Fruit fly (Drosophila melanogaster) whole organism, embryonic: Measurements from ENCODE around the gene CG4301.

ENCODE experiments used
- CG12659 ChIP-seq: fragments of 200-800 bp; sonication (Bioruptor generic); optimal IDR thresholded peaks from 3 replicates; lab custom pipeline; 2017; ENCODE audit warnings: mild to moderate bottlenecking, missing biosample characterization, missing genetic modification reagents, missing genetic modification characterization
- CG13296 ChIP-seq: fragments of 200-800 bp; sonication (Bioruptor generic); optimal IDR thresholded peaks from 3 replicates; lab custom pipeline; 2018; ENCODE audit warnings: missing biosample characterization, mild to moderate bottlenecking, missing genetic modification characterization
- CG14050 ChIP-seq: fragments of 200-800 bp; sonication (Bioruptor generic); IDR thresholded peaks from 3 replicates; pipeline ENCODE4 v1.3.6; 2022; ENCODE audit warnings: missing biosample characterization, missing genetic modification characterization
- CG1647 ChIP-seq: fragments of 200-800 bp; sonication (Bioruptor generic); optimal IDR thresholded peaks from 3 replicates; lab custom pipeline; 2016; ENCODE audit warnings: missing biosample characterization, missing genetic modification characterization
- CG17802 ChIP-seq: fragments of 200-800 bp; sonication (Bioruptor generic); optimal IDR thresholded peaks from 2 replicates; lab custom pipeline; 2018; ENCODE audit warnings: missing biosample characterization, mild to moderate bottlenecking, missing genetic modification characterization, moderate library complexity
- CG17829 ChIP-seq: fragments of 200-800 bp; optimal IDR thresholded peaks from 2 replicates; lab custom pipeline; 2019; ENCODE audit warnings: missing biosample characterization, mild to moderate bottlenecking, missing genetic modification characterization, moderate library complexity
- CG34422 ChIP-seq: fragments of 200-800 bp; sonication (Bioruptor generic); IDR thresholded peaks from 3 replicates; pipeline ENCODE4 v1.3.6; 2022; ENCODE audit warnings: missing biosample characterization, missing genetic modification characterization
- CG3726 ChIP-seq: fragments of 200-800 bp; sonication (Bioruptor generic); IDR thresholded peaks from 3 replicates; pipeline ENCODE4, ENCODE4 v1.3.6; 2022; ENCODE audit warnings: missing biosample characterization, missing genetic modification characterization
- CG3847 ChIP-seq: fragments of 200-800 bp; sonication (Bioruptor generic); IDR thresholded peaks from 2 replicates; pipeline ENCODE4 v1.3.6; 2022; ENCODE audit warnings: missing biosample characterization, missing genetic modification characterization
- CG4404 ChIP-seq: fragments of 200-800 bp; sonication (Bioruptor generic); IDR thresholded peaks from 2 replicates; pipeline ENCODE4 v1.3.6; 2022; ENCODE audit warnings: missing biosample characterization, missing genetic modification characterization
- CG5953 ChIP-seq: fragments of 200-800 bp; sonication (Bioruptor generic); IDR thresholded peaks from 2 replicates; pipeline ENCODE4 v1.3.6; 2022; ENCODE audit warnings: missing biosample characterization, missing genetic modification characterization
- CG6791 ChIP-seq: fragments of 200-800 bp; sonication (Bioruptor generic); IDR thresholded peaks from 3 replicates; pipeline ENCODE4 v1.3.6; 2022; ENCODE audit warnings: missing biosample characterization, missing genetic modification characterization; ENCODE audit not compliant: partially characterized antibody
- CG7745 ChIP-seq: fragments of 200-800 bp; sonication (Bioruptor generic); optimal IDR thresholded peaks from 2 replicates; lab custom pipeline; 2018; ENCODE audit warnings: missing biosample characterization, mild to moderate bottlenecking, missing genetic modification characterization, moderate library complexity
- CG7786 ChIP-seq: fragments of 200-800 bp; sonication (Bioruptor generic); optimal IDR thresholded peaks from 2 replicates; lab custom pipeline; 2016; ENCODE audit warnings: missing biosample characterization, missing genetic modification characterization
- CG7839 ChIP-seq: fragments of 200-800 bp; sonication (Bioruptor generic); optimal IDR thresholded peaks from 3 replicates; lab custom pipeline; 2018; ENCODE audit warnings: missing biosample characterization, mild to moderate bottlenecking, missing genetic modification characterization, moderate library complexity
- CG8089 ChIP-seq: fragments of 200-800 bp; sonication (Bioruptor generic); optimal IDR thresholded peaks from 3 replicates; lab custom pipeline; 2016; ENCODE audit warnings: missing biosample characterization, missing genetic modification characterization
- CG8359 ChIP-seq: fragments of 200-800 bp; sonication (Bioruptor generic); optimal IDR thresholded peaks from 2 replicates; lab custom pipeline; 2017; ENCODE audit warnings: missing biosample characterization, mild to moderate bottlenecking, missing genetic modification characterization, borderline replicate concordance
- CG8478 ChIP-seq: fragments of >200 bp; optimal IDR thresholded peaks from 2 replicates; lab custom pipeline; 2018
- CrebB ChIP-seq: fragments of 200-800 bp; sonication (Bioruptor generic); optimal IDR thresholded peaks from 3 replicates; lab custom pipeline; 2018; ENCODE audit warnings: missing biosample characterization, mild to moderate bottlenecking, missing genetic modification characterization
- Gsc ChIP-seq: fragments of 200-800 bp; sonication (Bioruptor generic); IDR thresholded peaks from 2 replicates; pipeline ENCODE4 v1.3.6; 2022; ENCODE audit warnings: missing biosample characterization, missing genetic modification characterization
- HmgD ChIP-seq: fragments of 200-800 bp; sonication (Bioruptor generic); optimal IDR thresholded peaks from 3 replicates; lab custom pipeline; 2016; ENCODE audit warnings: missing biosample characterization, missing genetic modification characterization
- Hmx ChIP-seq: fragments of 200-800 bp; sonication (Bioruptor generic); optimal IDR thresholded peaks from 2 replicates; lab custom pipeline; 2016; ENCODE audit warnings: missing biosample characterization, missing genetic modification characterization
- Nf-YC ChIP-seq: fragments of 200-800 bp; optimal IDR thresholded peaks from 3 replicates; lab custom pipeline; 2019; ENCODE audit warnings: missing biosample characterization, mild to moderate bottlenecking, missing genetic modification characterization, moderate library complexity
- Pdp1 ChIP-seq, 2 experiments: fragments of 200-800 bp; sonication (Bioruptor generic); optimal IDR thresholded peaks; 3 replicates each; lab custom pipeline; 2016; ENCODE audit warnings: missing biosample characterization in 2 of 2, missing genetic modification characterization in 2 of 2, mild to moderate bottlenecking in 1 of 2, moderate library complexity in 1 of 2
- Spps ChIP-seq: fragments of 200-800 bp; sonication (Bioruptor generic); optimal IDR thresholded peaks from 2 replicates; lab custom pipeline; 2018; ENCODE audit warnings: missing biosample characterization, mild to moderate bottlenecking, missing genetic modification characterization
- Sry-β ChIP-seq: fragments of 200-800 bp; sonication (Bioruptor generic); optimal IDR thresholded peaks from 2 replicates; lab custom pipeline; 2018; ENCODE audit warnings: missing biosample characterization, mild to moderate bottlenecking, missing genetic modification characterization, moderate library complexity
- Stat92E ChIP-seq, 3 experiments: fragments of >200 bp in 2 of 3; fragments of 200-800 bp in 1 of 3; sonication (Bioruptor generic) in 1 of 3; optimal IDR thresholded peaks; 2 replicates each; lab custom pipeline; 2017 to 2019; ENCODE audit warnings: missing biosample characterization in 3 of 3, missing genetic modification characterization in 3 of 3, mild to moderate bottlenecking in 1 of 3, moderate library complexity in 1 of 3
- bowl ChIP-seq: fragments of 200-800 bp; sonication (Bioruptor generic); IDR thresholded peaks from 2 replicates; pipeline ENCODE4 v1.3.6; 2022; ENCODE audit warnings: missing biosample characterization, missing genetic modification characterization
- br ChIP-seq: fragments of >200 bp; optimal IDR thresholded peaks from 2 replicates; lab custom pipeline; 2017
- caup ChIP-seq: fragments of 200-800 bp; sonication (Bioruptor generic); optimal IDR thresholded peaks from 3 replicates; lab custom pipeline; 2017; ENCODE audit warnings: missing biosample characterization, mild to moderate bottlenecking, missing genetic modification characterization, moderate library complexity; ENCODE audit not compliant: severe bottlenecking
- chif ChIP-seq, 2 experiments: fragments of 200-800 bp; sonication (Bioruptor generic); optimal IDR thresholded peaks; 3 replicates each; lab custom pipeline; 2016; ENCODE audit warnings: missing biosample characterization in 2 of 2, missing genetic modification characterization in 2 of 2
- chinmo ChIP-seq: fragments of 200-800 bp; sonication (Bioruptor generic); IDR thresholded peaks from 4 replicates; pipeline ENCODE4 v1.3.6; 2022; ENCODE audit warnings: missing biosample characterization, missing genetic modification characterization; ENCODE audit not compliant: partially characterized antibody
- fd96Cb ChIP-seq: fragments of 200-800 bp; sonication (Bioruptor generic); optimal IDR thresholded peaks from 2 replicates; lab custom pipeline; 2018; ENCODE audit warnings: missing biosample characterization, mild to moderate bottlenecking, missing genetic modification characterization, moderate library complexity
- gfzf ChIP-seq: fragments of 200-800 bp; sonication (Bioruptor generic); optimal IDR thresholded peaks from 2 replicates; lab custom pipeline; 2016; ENCODE audit warnings: missing biosample characterization, mild to moderate bottlenecking, missing genetic modification characterization, moderate library complexity
- hb ChIP-seq: fragments of 200-800 bp; sonication (Bioruptor generic); IDR thresholded peaks from 3 replicates; pipeline ENCODE4 v1.3.6; 2022; ENCODE audit warnings: missing biosample characterization, missing genetic modification characterization; ENCODE audit not compliant: partially characterized antibody
- jigr1 ChIP-seq: fragments of 200-800 bp; sonication (Bioruptor generic); IDR thresholded peaks from 3 replicates; pipeline ENCODE4 v1.3.6; 2022; ENCODE audit warnings: missing biosample characterization, missing genetic modification characterization
- lab ChIP-seq: fragments of 200-800 bp; sonication (Bioruptor generic); optimal IDR thresholded peaks from 3 replicates; lab custom pipeline; 2017; ENCODE audit warnings: missing biosample characterization, missing genetic modification characterization, mild to moderate bottlenecking, moderate library complexity, missing genetic modification reagents
- nerfin-2 ChIP-seq: fragments of 200-800 bp; sonication (Bioruptor generic); IDR thresholded peaks from 2 replicates; pipeline ENCODE4 v1.3.6; 2022; ENCODE audit warnings: missing biosample characterization, missing genetic modification characterization; ENCODE audit not compliant: partially characterized antibody
- odd ChIP-seq: fragments of 200-800 bp; sonication (Bioruptor generic); optimal IDR thresholded peaks from 2 replicates; lab custom pipeline; 2017; ENCODE audit warnings: missing biosample characterization, mild to moderate bottlenecking, missing genetic modification characterization
- onecut ChIP-seq: fragments of 200-800 bp; sonication (Bioruptor generic); IDR thresholded peaks from 2 replicates; pipeline ENCODE4 v1.3.6; 2022; ENCODE audit warnings: missing biosample characterization, missing genetic modification characterization
- rib ChIP-seq: fragments of 200-800 bp; sonication (Bioruptor generic); IDR thresholded peaks from 2 replicates; pipeline ENCODE4 v1.3.6; 2022; ENCODE audit warnings: missing biosample characterization, missing genetic modification characterization
- sim ChIP-seq: fragments of 200-800 bp; sonication (Bioruptor generic); IDR thresholded peaks from 2 replicates; pipeline ENCODE4 v1.3.6; 2022; ENCODE audit warnings: missing biosample characterization, missing genetic modification characterization
- so ChIP-seq: fragments of 200-800 bp; sonication (Bioruptor generic); IDR thresholded peaks from 3 replicates; pipeline ENCODE4 v1.3.6; 2022; ENCODE audit warnings: missing biosample characterization, missing genetic modification characterization
- sqz ChIP-seq: fragments of 200-800 bp; sonication (Bioruptor generic); optimal IDR thresholded peaks from 3 replicates; lab custom pipeline; 2018; ENCODE audit warnings: missing biosample characterization, mild to moderate bottlenecking, missing genetic modification characterization
- ssp ChIP-seq: fragments of 200-800 bp; sonication (Bioruptor generic); IDR thresholded peaks from 2 replicates; pipeline ENCODE4 v1.3.6; 2022; ENCODE audit warnings: missing biosample characterization, missing genetic modification characterization
- tna ChIP-seq: fragments of 200-800 bp; sonication (Bioruptor generic); IDR thresholded peaks from 2 replicates; pipeline ENCODE4 v1.3.6; 2022; ENCODE audit warnings: missing biosample characterization, missing genetic modification characterization; ENCODE audit not compliant: partially characterized antibody
- unc-4 ChIP-seq: fragments of 200-800 bp; sonication (Bioruptor generic); IDR thresholded peaks from 2 replicates; pipeline ENCODE4 v1.3.6; 2022; ENCODE audit warnings: missing biosample characterization, missing genetic modification characterization; ENCODE audit not compliant: partially characterized antibody
- zen2 ChIP-seq: fragments of 200-800 bp; sonication (Bioruptor generic); IDR thresholded peaks from 3 replicates; pipeline ENCODE4 v1.3.6; 2022; ENCODE audit warnings: missing biosample characterization, missing genetic modification characterization; ENCODE audit not compliant: partially characterized antibody

Gene CG4301

dm6 chrX:16358670-16359320 lies 46.5 kb upstream of the CG4301 start, which contains the start of the genes U2af50 and PIG-Q (continued):
- TF ChIP-seq CG3726 (GFP tag; lab: Robert Waterston, UW) (peak; percentile 85; the same call in 1 of the 3 replicates), Nf-YC (tag; lab: Kevin White, UChicago) (peak; percentile 83), tna (GFP tag; lab: Robert Waterston, UW) (no peak), Hmx (GFP tag; lab: Kevin White, UChicago) (no peak), zen2 (no peak), CG14050 (GFP tag; lab: Robert Waterston, UW) (no peak; the same call in 1 of the 3 replicates), CG1647 (peak; percentile 43), CG8359 (GFP tag; lab: Kevin White, UChicago) (peak; percentile 86), bowl (peak; percentile 64; the same call in 1 of the 2 replicates), Spps (tag; lab: Kevin White, UChicago) (peak; percentile 87), lab (no peak), fd96Cb (tag; lab: Kevin White, UChicago) (peak; percentile 95), CG7786 (GFP tag; lab: Kevin White, UChicago) (peak; percentile 65), jigr1 (GFP tag; lab: Robert Waterston, UW) (no peak; the same call in 2 of the 3 replicates), unc-4 (GFP tag; lab: Robert Waterston, UW) (peak; percentile 42; the same call in 1 of the 2 replicates), CrebB (tag; lab: Kevin White, UChicago) (peak; percentile 80), sim (GFP tag; lab: Robert Waterston, UW) (peak; percentile 73; the same call in 1 of the 2 replicates), CG12659 (GFP tag; lab: Kevin White, UChicago) (peak; percentile 95), CG34422 (peak; percentile 95; the same call in 1 of the 3 replicates), Sry-β (GFP tag; lab: Kevin White, UChicago) (peak; percentile 66), nerfin-2 (no peak), rib (peak; percentile 70), CG4404 (GFP tag; lab: Robert Waterston, UW) (peak; percentile 86), Stat92E (GFP tag; optimal IDR thresholded peaks at IDR 0.05; lab: Kevin White, UChicago) (peak in 1 of 3 experiments; percentile 44), so (GFP tag; lab: Robert Waterston, UW) (peak; percentile 93; the same call in 2 of the 3 replicates), CG17829 (tag; lab: Kevin White, UChicago) (peak; percentile 95), ssp (GFP tag; lab: Robert Waterston, UW) (peak; percentile 91), hb (GFP tag; lab: Robert Waterston, UW) (no peak), Gsc (GFP tag; lab: Robert Waterston, UW) (no peak), CG6791 (GFP tag; lab: Robert Waterston, UW) (peak; percentile 26; the same call in 1 of the 3 replicates), CG7745 (peak; percentile 13), gfzf (no peak), onecut (peak; percentile 83), CG5953 (GFP tag; lab: Robert Waterston, UW) (peak; percentile 68), caup (GFP tag; lab: Kevin White, UChicago) (peak; percentile 89), CG13296 (peak; percentile 91), odd (peak; percentile 83), CG8478 (no peak), Pdp1 (GFP tag; optimal IDR thresholded peaks at IDR 0.05; lab: Kevin White, UChicago) (peak; percentile 52 to 53), CG8089 (GFP tag; lab: Kevin White, UChicago) (peak; percentile 47), HmgD (GFP tag; lab: Kevin White, UChicago) (no peak), CG3847 (GFP tag; lab: Robert Waterston, UW) (peak; percentile 93), sqz (GFP tag; lab: Kevin White, UChicago) (peak; percentile 79), chinmo (no peak), CG7839 (tag; lab: Kevin White, UChicago) (peak; percentile 96), CG17802 (tag; lab: Kevin White, UChicago) (peak; percentile 76), br (lab: Kevin White, UChicago) (no peak), chif (GFP tag; optimal IDR thresholded peaks at IDR 0.05; lab: Kevin White, UChicago) (peak; percentile 12 to 68)
